Worm (Caenorhabditis elegans): ENCODE data around the gene irld-36.

DNA sequence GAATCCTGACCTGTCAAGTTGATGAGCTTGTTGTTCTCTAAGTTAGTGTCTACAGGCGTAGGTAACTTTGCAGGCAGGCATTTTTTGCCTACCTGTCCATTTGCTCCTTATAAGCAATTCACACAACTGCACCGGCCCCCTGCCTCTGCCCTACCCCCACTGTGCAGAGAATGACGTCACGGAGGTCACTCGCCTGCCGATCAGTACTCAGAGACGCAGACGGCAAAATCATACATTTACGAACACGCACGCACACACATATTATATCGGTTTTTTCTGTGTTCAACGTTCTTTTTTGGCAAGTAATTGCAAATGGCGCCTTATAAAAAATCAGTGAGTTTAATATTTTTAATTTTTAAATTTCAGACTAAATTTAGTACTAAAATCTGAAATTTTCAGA is 15.7 kb upstream of the irld-36 start, which contains the start of gene duxl-1:
- TF ChIP-seq lin-11 (tag; optimal IDR thresholded peaks at IDR 0.05) (no peak), pqm-1 (tag; optimal IDR thresholded peaks at IDR 0.05) (no peak), ama-1 (optimal IDR thresholded peaks at IDR 0.05) (no peak), eyg-1 (tag; optimal IDR thresholded peaks at IDR 0.05) (no peak), ceh-14 (tag; optimal IDR thresholded peaks at IDR 0.05) (no peak), pha-4 (tag; optimal IDR thresholded peaks at IDR 0.05) (no peak), ceh-9 (tag; optimal IDR thresholded peaks at IDR 0.05) (no peak), C38D4.7 (GFP tag; optimal IDR thresholded peaks at IDR 0.05) (no peak)

Measured in whole organism, late embryonic.